Worm (Caenorhabditis elegans) whole organism, L4 larva: ENCODE results near the gene nra-4.

ENCODE experiments used
- D1046.2 ChIP-seq: fragments of 200-800 bp; sonication (Bioruptor generic); IDR thresholded peaks from 2 replicates; pipeline ENCODE4 v1.3.6; 2022; ENCODE audit warnings: missing genetic modification characterization, missing compliant biosample characterization
- F37D6.2 ChIP-seq: sonication (generic microtip); optimal IDR thresholded peaks from 2 replicates; lab custom pipeline; 2016; ENCODE audit warnings: mild to moderate bottlenecking, missing genetic modification characterization, missing compliant biosample characterization
- R02D3.7 ChIP-seq: fragments of 150-350 bp; sonication (generic microtip); optimal IDR thresholded peaks from 3 replicates; lab custom pipeline; 2014; ENCODE audit warnings: missing biosample characterization, missing genetic modification characterization
- Y5F2A.4 ChIP-seq: fragments of 200-800 bp; sonication (Bioruptor generic); optimal IDR thresholded peaks from 2 replicates; lab custom pipeline; 2018; ENCODE audit warnings: mild to moderate bottlenecking, missing genetic modification characterization, missing compliant biosample characterization
- ama-1 ChIP-seq: fragments of 150-350 bp; optimal IDR thresholded peaks from 2 replicates; lab custom pipeline; 2014; ENCODE audit warnings: inconsistent platforms, mixed read lengths
- ceh-28 ChIP-seq: fragments of 150-350 bp; optimal IDR thresholded peaks from 2 replicates; lab custom pipeline; 2014; ENCODE audit warnings: missing biosample characterization, missing genetic modification reagents, missing genetic modification characterization
- ceh-32 ChIP-seq: sonication (generic microtip); optimal IDR thresholded peaks from 2 replicates; lab custom pipeline; 2016; ENCODE audit warnings: mild to moderate bottlenecking, missing genetic modification characterization, missing compliant biosample characterization; ENCODE audit not compliant: poor library complexity
- ceh-44 ChIP-seq: fragments of 200-800 bp; sonication (Bioruptor generic); IDR thresholded peaks from 2 replicates; pipeline ENCODE4 v1.3.6; 2022; ENCODE audit warnings: missing genetic modification reagents, missing genetic modification characterization, missing compliant biosample characterization
- daf-16 ChIP-seq, 3 experiments: sonication (generic microtip); optimal IDR thresholded peaks; 2 replicates each; lab custom pipeline; 2016 to 2017; ENCODE audit warnings: missing genetic modification characterization in 3 of 3, missing genetic modification reagents in 3 of 3, mild to moderate bottlenecking in 2 of 3, missing compliant biosample characterization in 2 of 3, missing biosample characterization in 1 of 3, moderate library complexity in 1 of 3
- daf-19 ChIP-seq: fragments of 200-800 bp; sonication (Bioruptor generic); conservative IDR thresholded peaks from 2 replicates; pipeline ENCODE4 v1.3.6; 2022; ENCODE audit warnings: missing genetic modification characterization, missing compliant biosample characterization
- dmd-8 ChIP-seq: fragments of 200-800 bp; sonication (Bioruptor generic); IDR thresholded peaks from 2 replicates; pipeline ENCODE4 v1.3.6; 2022; ENCODE audit warnings: missing genetic modification characterization, missing compliant biosample characterization
- dmd-9 ChIP-seq: fragments of 200-800 bp; sonication (Bioruptor generic); IDR thresholded peaks from 2 replicates; pipeline ENCODE4 v1.3.6; 2022; ENCODE audit warnings: missing genetic modification reagents, missing genetic modification characterization, missing compliant biosample characterization
- duxl-1 ChIP-seq: sonication (generic microtip); optimal IDR thresholded peaks from 2 replicates; lab custom pipeline; 2016; ENCODE audit warnings: mild to moderate bottlenecking, missing genetic modification characterization, moderate library complexity, missing compliant biosample characterization; ENCODE audit not compliant: poor library complexity
- egl-27 ChIP-seq: sonication (generic microtip); optimal IDR thresholded peaks from 3 replicates; lab custom pipeline; 2017; ENCODE audit warnings: missing biosample characterization, missing genetic modification reagents, missing genetic modification characterization
- fkh-10 ChIP-seq: fragments of 150-350 bp; optimal IDR thresholded peaks from 2 replicates; lab custom pipeline; 2014; ENCODE audit warnings: missing biosample characterization, missing genetic modification reagents, missing genetic modification characterization
- fos-1 ChIP-seq: fragments of 150-350 bp; optimal IDR thresholded peaks from 2 replicates; lab custom pipeline; 2014; ENCODE audit warnings: missing biosample characterization, missing genetic modification characterization
- hif-1 ChIP-seq, 2 experiments: sonication (generic microtip); optimal IDR thresholded peaks; 2 replicates each; lab custom pipeline; 2016 to 2017; ENCODE audit warnings: missing compliant biosample characterization in 2 of 2, missing genetic modification characterization in 2 of 2, missing genetic modification reagents in 2 of 2, missing genotype in 2 of 2, mild to moderate bottlenecking in 1 of 2
- hlh-11 ChIP-seq: fragments of 200-800 bp; sonication (Bioruptor generic); optimal IDR thresholded peaks from 2 replicates; lab custom pipeline; 2018; ENCODE audit warnings: mild to moderate bottlenecking, missing genetic modification characterization, missing compliant biosample characterization
- hlh-30 ChIP-seq: sonication (generic microtip); optimal IDR thresholded peaks from 2 replicates; lab custom pipeline; 2017; ENCODE audit warnings: antibody characterized with exemption, mild to moderate bottlenecking, missing genetic modification characterization, missing compliant biosample characterization; ENCODE audit not compliant: insufficient read depth
- hmg-1.1 ChIP-seq: fragments of 200-800 bp; sonication (Bioruptor generic); IDR thresholded peaks from 2 replicates; pipeline ENCODE4 v1.3.6; 2022; ENCODE audit warnings: missing genetic modification reagents, missing genetic modification characterization, missing compliant biosample characterization
- lsy-2 ChIP-seq, 2 experiments: fragments of 150-350 bp in 1 of 2; sonication (generic microtip) in 1 of 2; optimal IDR thresholded peaks; 2 replicates each; lab custom pipeline; 2014 to 2017; ENCODE audit warnings: missing biosample characterization in 2 of 2, missing genetic modification characterization in 2 of 2
- madf-5 ChIP-seq, 2 experiments: fragments of 200-800 bp; sonication (Bioruptor generic); IDR thresholded peaks; 2 replicates each; pipeline ENCODE4 v1.3.6; 2022; ENCODE audit warnings: missing compliant biosample characterization in 2 of 2, missing genetic modification characterization in 2 of 2
- mep-1 ChIP-seq: fragments of 150-350 bp; sonication (generic microtip); optimal IDR thresholded peaks from 3 replicates; lab custom pipeline; 2014; ENCODE audit warnings: missing biosample characterization, missing genetic modification characterization
- mes-2 ChIP-seq: sonication (generic microtip); optimal IDR thresholded peaks from 2 replicates; lab custom pipeline; 2016; ENCODE audit warnings: missing genotype, mild to moderate bottlenecking, missing genetic modification characterization, missing compliant biosample characterization; ENCODE audit not compliant: poor library complexity, severe bottlenecking
- mxl-3 ChIP-seq: fragments of 200-800 bp; sonication (Bioruptor generic); optimal IDR thresholded peaks from 2 replicates; lab custom pipeline; 2018; ENCODE audit warnings: mild to moderate bottlenecking, missing genetic modification characterization, missing compliant biosample characterization
- nhr-102 ChIP-seq: sonication (generic microtip); optimal IDR thresholded peaks from 2 replicates; lab custom pipeline; 2016; ENCODE audit warnings: mild to moderate bottlenecking, missing genetic modification characterization, moderate library complexity, missing compliant biosample characterization
- nhr-77 ChIP-seq: fragments of 150-350 bp; optimal IDR thresholded peaks from 2 replicates; lab custom pipeline; 2014; ENCODE audit warnings: missing biosample characterization, missing genetic modification characterization
- pha-4 ChIP-seq, 2 experiments: fragments of 150-350 bp in 1 of 2; fragments of 200-800 bp in 1 of 2; sonication (Bioruptor generic) in 1 of 2; IDR thresholded peaks in 1 of 2; optimal IDR thresholded peaks in 1 of 2; 2 replicates each; pipeline versions ENCODE4 v1.3.6 to Lab custom; 2014 to 2022; ENCODE audit warnings: missing genetic modification characterization in 2 of 2, missing genetic modification reagents in 2 of 2, missing biosample characterization in 1 of 2, missing compliant biosample characterization in 1 of 2
- php-3 ChIP-seq: fragments of 200-800 bp; sonication (Bioruptor generic); IDR thresholded peaks from 2 replicates; pipeline ENCODE4 v1.3.6; 2022; ENCODE audit warnings: missing genetic modification reagents, missing genetic modification characterization, missing compliant biosample characterization
- pqm-1 ChIP-seq: sonication (generic microtip); optimal IDR thresholded peaks from 2 replicates; lab custom pipeline; 2017; ENCODE audit warnings: missing biosample characterization, missing genetic modification characterization
- set-16 ChIP-seq: fragments of 200-800 bp; sonication (Bioruptor generic); IDR thresholded peaks from 2 replicates; pipeline ENCODE4 v1.3.6; 2022; ENCODE audit warnings: missing genetic modification reagents, missing genetic modification characterization, missing compliant biosample characterization
- unc-62 ChIP-seq, 3 experiments: fragments of 150-350 bp in 1 of 3; sonication (generic microtip); optimal IDR thresholded peaks in 2 of 3; peaks in 1 of 3; 1 replicate in 1 of 3; 2 replicates in 2 of 3; lab custom pipeline; 2014 to 2017; ENCODE audit warnings: missing biosample characterization in 3 of 3, missing genetic modification characterization in 3 of 3, missing genetic modification reagents in 3 of 3, missing genotype in 1 of 3
- vab-7 ChIP-seq: fragments of 200-800 bp; sonication (Bioruptor generic); IDR thresholded peaks from 2 replicates; pipeline ENCODE4 v1.3.6; 2022; ENCODE audit warnings: missing genetic modification reagents, missing genetic modification characterization, missing compliant biosample characterization
- zfp-3 ChIP-seq: fragments of 200-800 bp; sonication (Bioruptor generic); conservative IDR thresholded peaks from 2 replicates; pipeline ENCODE4 v1.3.6; 2022; ENCODE audit warnings: missing genetic modification reagents, missing genetic modification characterization, missing compliant biosample characterization
- zip-11 ChIP-seq: fragments of 200-800 bp; sonication (Bioruptor generic); IDR thresholded peaks from 2 replicates; pipeline ENCODE4 v1.3.6; 2022; ENCODE audit warnings: missing genetic modification characterization, missing compliant biosample characterization
- ztf-7 ChIP-seq: fragments of 150-350 bp; optimal IDR thresholded peaks from 2 replicates; lab custom pipeline; 2014; ENCODE audit warnings: missing biosample characterization, missing genetic modification characterization

nra-4 gene

DNA sequence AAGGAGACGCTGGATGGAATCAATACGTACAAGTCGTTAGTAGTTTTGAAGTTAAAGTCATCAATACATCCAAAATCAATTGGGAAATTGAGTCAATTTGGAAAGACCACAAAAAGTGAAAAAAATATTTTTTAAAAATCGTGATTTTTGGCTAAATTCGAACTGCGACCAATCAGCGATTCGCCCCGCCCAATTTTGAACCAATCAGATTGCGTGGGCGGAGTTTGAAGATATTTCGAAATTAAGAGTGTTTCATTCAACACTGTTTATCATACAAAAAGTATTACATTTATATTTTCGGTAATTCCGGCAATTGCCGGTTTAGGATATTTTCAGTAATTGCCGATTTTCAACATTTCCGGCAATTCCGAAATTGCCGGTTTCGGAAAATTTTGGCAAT is 31.2 kb downstream of the nra-4 start:
- TF ChIP-seq R02D3.7 (tag; lab: Kevin White, UChicago) (no peak), zip-11 (GFP tag; lab: Robert Waterston, UW) (no peak), unc-62 (GFP tag; optimal IDR thresholded peaks at IDR 0.05 in 1 of 2; lab: Kevin White, UChicago) (peak in 1 of 2 experiments; percentile 4), unc-62 (tag; optimal IDR thresholded peaks at IDR 0.05; lab: Kevin White, UChicago) (no peak)

DNA sequence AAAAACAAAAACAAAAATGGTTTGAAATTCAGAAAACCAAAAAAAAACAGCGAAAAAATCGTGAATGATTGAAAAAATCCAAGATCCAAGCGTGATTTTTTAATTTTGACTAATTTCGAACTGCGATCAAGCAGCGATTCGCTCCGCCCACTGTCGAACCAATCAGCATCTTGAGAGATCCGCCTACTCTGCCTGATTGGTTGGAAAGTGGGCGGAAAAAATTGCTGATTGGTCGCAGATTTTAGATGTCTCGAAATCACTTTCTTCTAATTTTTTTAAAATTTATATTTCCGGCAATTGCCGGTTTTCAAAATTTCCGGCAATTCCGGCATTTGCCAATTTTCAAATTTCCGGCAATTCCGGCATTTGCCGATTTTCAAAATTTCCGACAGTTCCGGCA is 33.2 kb downstream of the nra-4 start:
- TF ChIP-seq duxl-1 (tag; lab: Kevin White, UChicago) (no peak), mes-2 (tag; lab: Kevin White, UChicago) (no peak), daf-19 (GFP tag; lab: Robert Waterston, UW) (no peak), vab-7 (no peak), zip-11 (GFP tag; lab: Robert Waterston, UW) (no peak), pqm-1 (tag; lab: Kevin White, UChicago) (no peak), fos-1 (tag; lab: Kevin White, UChicago) (no peak)

DNA sequence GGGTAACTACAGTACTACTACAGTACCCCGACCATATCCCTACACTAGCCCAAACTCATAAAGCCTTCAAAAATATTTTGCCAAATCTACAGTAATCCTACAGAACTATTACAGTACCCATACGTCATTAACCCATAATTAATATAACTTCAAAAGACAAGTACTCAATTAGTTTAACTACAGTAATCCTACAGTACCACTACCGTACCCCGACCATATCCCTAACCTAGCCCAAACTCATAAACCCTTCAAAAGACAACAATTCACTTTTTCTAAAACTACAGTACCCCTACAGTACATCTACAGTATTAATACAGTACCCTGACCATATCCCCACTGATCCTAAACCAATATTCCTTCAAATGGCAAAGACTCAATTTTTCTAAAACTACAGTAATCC is 34.7 kb downstream of the nra-4 start:
- TF ChIP-seq unc-62 (GFP tag; optimal IDR thresholded peaks at IDR 0.05 in 1 of 2; lab: Kevin White, UChicago) (peak in 1 of 2 experiments; percentile 95), unc-62 (tag; optimal IDR thresholded peaks at IDR 0.05; lab: Kevin White, UChicago) (no peak), nhr-77 (no peak)

DNA sequence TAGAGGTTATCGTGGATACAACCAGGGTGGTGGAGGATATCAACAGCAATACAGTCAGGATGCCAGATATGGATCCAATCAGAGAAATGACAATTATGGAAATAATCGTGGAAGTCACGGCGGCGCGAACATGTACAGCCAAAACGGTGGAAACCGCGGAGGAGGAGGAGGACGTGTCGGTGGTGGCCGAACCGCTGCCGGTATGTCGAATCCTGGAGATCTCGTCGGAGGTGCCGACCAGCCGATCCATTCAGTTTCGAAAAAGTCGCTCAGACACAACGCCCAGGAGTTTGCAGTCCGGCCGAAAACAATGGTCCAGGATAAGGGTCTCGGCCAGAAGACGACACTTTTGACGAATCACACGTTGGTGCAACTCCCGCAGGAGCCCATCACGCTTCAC is 39.3 kb downstream of the nra-4 start:
- peak; percentile 80 for TF ChIP-seq set-16 (GFP tag; lab: Robert Waterston, UW)
- no peak for TF ChIP-seq php-3 (GFP tag; lab: Robert Waterston, UW)

ce11 chrV:1008503-1008902 is 39.9 kb downstream of the nra-4 start, which contains the start of gene ergo-1:
TSS of gene ergo-1 (plus strand) at chrV:1008803.
- TF ChIP-seq mep-1 (tag; lab: Kevin White, UChicago) (no peak), fos-1 (tag; lab: Kevin White, UChicago) (no peak), zfp-3 (GFP tag; lab: Robert Waterston, UW) (no peak), ceh-44 (no peak)

- TF ChIP-seq ceh-32 (tag; lab: Kevin White, UChicago), result no peak
- TF ChIP-seq pqm-1 (tag; lab: Kevin White, UChicago), result peak; percentile 39
Measured at ce11 chrV:1005877-1006276, 42.5 kb downstream of the nra-4 start.

ce11 chrV:1003826-1004225 is 44.6 kb downstream of the nra-4 start:
- TF ChIP-seq ama-1 (no peak), hmg-1.1 (peak; percentile 79), D1046.2 (GFP tag; lab: Robert Waterston, UW) (no peak), hlh-11 (tag; lab: Kevin White, UChicago) (peak; percentile 40), hif-1 (tag; optimal IDR thresholded peaks at IDR 0.05; lab: Kevin White, UChicago) (peak in 1 of 2 experiments; percentile 93), pha-4 (GFP tag; IDR thresholded peaks at IDR 0.05; lab: Robert Waterston, UW) (no peak), pha-4 (tag; optimal IDR thresholded peaks at IDR 0.05; lab: Kevin White, UChicago) (peak; percentile 1), daf-16 (GFP tag; optimal IDR thresholded peaks at IDR 0.05; lab: Kevin White, UChicago) (no peak), daf-16 (tag; optimal IDR thresholded peaks at IDR 0.05; lab: Kevin White, UChicago) (peak; percentile 34), vab-7 (peak; percentile 34; the same call in 1 of the 2 replicates), mxl-3 (GFP tag; lab: Kevin White, UChicago) (peak; percentile 4), nhr-77 (peak; percentile 28), hlh-30 (tag; lab: Kevin White, UChicago) (peak; percentile 39), ceh-28 (tag; lab: Kevin White, UChicago) (no peak), mes-2 (tag; lab: Kevin White, UChicago) (peak; percentile 82), madf-5 (GFP tag; IDR thresholded peaks at IDR 0.05; lab: Robert Waterston, UW) (no peak), dmd-9 (0 out of 2 replicates have a peak, but pooled peaks have one; percentile 16), fkh-10 (peak; percentile 26), F37D6.2 (tag; lab: Kevin White, UChicago) (peak; percentile 48), dmd-8 (GFP tag; lab: Robert Waterston, UW) (no peak), ztf-7 (peak; percentile 16), egl-27 (tag; lab: Kevin White, UChicago) (no peak), lsy-2 (tag; optimal IDR thresholded peaks at IDR 0.05; lab: Kevin White, UChicago) (peak in 1 of 2 experiments; percentile 71), Y5F2A.4 (GFP tag; lab: Kevin White, UChicago) (no peak), nhr-102 (peak; percentile 20)
